Worm (Caenorhabditis elegans) whole organism, L2 larva: Measurements from ENCODE around the gene srj-40.

ENCODE experiments used
- C34F6.9 ChIP-seq: fragments of 150-350 bp; optimal IDR thresholded peaks from 2 replicates; lab custom pipeline; 2014; ENCODE audit warnings: missing biosample characterization, missing genetic modification characterization
- F13H6.1 ChIP-seq: sonication (generic microtip); optimal IDR thresholded peaks from 2 replicates; lab custom pipeline; 2016; ENCODE audit warnings: missing genetic modification characterization, missing compliant biosample characterization
- Y55F3AM.14 ChIP-seq: fragments of 200-800 bp; sonication (Bioruptor generic); optimal IDR thresholded peaks from 2 replicates; lab custom pipeline; 2018; ENCODE audit warnings: mild to moderate bottlenecking, missing genetic modification characterization, missing compliant biosample characterization
- ama-1 ChIP-seq: fragments of 150-350 bp; optimal IDR thresholded peaks from 2 replicates; lab custom pipeline; 2018; ENCODE audit warnings: inconsistent platforms
- blmp-1 ChIP-seq: sonication (generic microtip); optimal IDR thresholded peaks from 2 replicates; lab custom pipeline; 2017; ENCODE audit warnings: missing genetic modification characterization, mild to moderate bottlenecking, missing compliant biosample characterization, antibody characterized with exemption, moderate library complexity; ENCODE audit not compliant: insufficient read depth
- ceh-82 ChIP-seq: fragments of 150-350 bp; optimal IDR thresholded peaks from 2 replicates; lab custom pipeline; 2014; ENCODE audit warnings: missing biosample characterization, missing genetic modification characterization
- dmd-4 ChIP-seq: sonication (generic microtip); optimal IDR thresholded peaks from 2 replicates; lab custom pipeline; 2017; ENCODE audit warnings: missing biosample characterization, missing genetic modification characterization
- egl-27 ChIP-seq: sonication (generic microtip); optimal IDR thresholded peaks from 3 replicates; lab custom pipeline; 2017; ENCODE audit warnings: missing biosample characterization, missing genetic modification reagents, missing genetic modification characterization
- elt-1 ChIP-seq: fragments of 150-350 bp; optimal IDR thresholded peaks from 2 replicates; lab custom pipeline; 2014; ENCODE audit warnings: missing biosample characterization, missing genetic modification characterization
- gmeb-1 ChIP-seq: fragments of 150-350 bp; optimal IDR thresholded peaks from 2 replicates; lab custom pipeline; 2014; ENCODE audit warnings: missing biosample characterization, missing genetic modification characterization
- lin-11 ChIP-seq: fragments of 150-350 bp; sonication (generic microtip); optimal IDR thresholded peaks from 2 replicates; lab custom pipeline; 2014; ENCODE audit warnings: missing biosample characterization, missing genetic modification characterization, inconsistent platforms, mixed read lengths
- lin-13 ChIP-seq: fragments of 150-350 bp; optimal IDR thresholded peaks from 2 replicates; lab custom pipeline; 2014; ENCODE audit warnings: missing biosample characterization, missing genetic modification reagents, missing genetic modification characterization
- lin-39 ChIP-seq: fragments of 150-350 bp; optimal IDR thresholded peaks from 2 replicates; lab custom pipeline; 2014; ENCODE audit warnings: missing biosample characterization, missing genetic modification reagents, missing genetic modification characterization
- lsy-2 ChIP-seq, 2 experiments: fragments of 150-350 bp in 1 of 2; sonication (generic microtip) in 1 of 2; optimal IDR thresholded peaks; 2 replicates each; lab custom pipeline; 2014 to 2017; ENCODE audit warnings: missing biosample characterization in 2 of 2, missing genetic modification characterization in 2 of 2
- mab-5 ChIP-seq: fragments of 150-350 bp; optimal IDR thresholded peaks from 2 replicates; lab custom pipeline; 2014; ENCODE audit warnings: missing biosample characterization, missing genetic modification characterization
- mdl-1 ChIP-seq, 2 experiments: fragments of 150-350 bp in 1 of 2; sonication (generic microtip) in 1 of 2; optimal IDR thresholded peaks; 2 replicates each; lab custom pipeline; 2017; ENCODE audit warnings: missing biosample characterization in 2 of 2, missing genetic modification characterization in 2 of 2
- nhr-10 ChIP-seq: sonication (generic microtip); optimal IDR thresholded peaks from 2 replicates; lab custom pipeline; 2017; ENCODE audit warnings: missing biosample characterization, missing genetic modification characterization
- nhr-11 ChIP-seq: fragments of 150-350 bp; optimal IDR thresholded peaks from 2 replicates; lab custom pipeline; 2014; ENCODE audit warnings: missing biosample characterization, missing genetic modification characterization
- nhr-12 ChIP-seq: fragments of 150-350 bp; optimal IDR thresholded peaks from 2 replicates; lab custom pipeline; 2014; ENCODE audit warnings: missing biosample characterization, missing genetic modification characterization
- nhr-129 ChIP-seq: fragments of 150-350 bp; optimal IDR thresholded peaks from 2 replicates; lab custom pipeline; 2014; ENCODE audit warnings: missing biosample characterization, missing genetic modification characterization
- nhr-21 ChIP-seq: fragments of 150-350 bp; optimal IDR thresholded peaks from 2 replicates; lab custom pipeline; 2014; ENCODE audit warnings: missing biosample characterization, missing genetic modification characterization
- nhr-237 ChIP-seq: fragments of 150-350 bp; optimal IDR thresholded peaks from 2 replicates; lab custom pipeline; 2014; ENCODE audit warnings: missing biosample characterization, missing genetic modification characterization
- nhr-25 ChIP-seq: fragments of 150-350 bp; sonication (generic microtip); optimal IDR thresholded peaks from 3 replicates; lab custom pipeline; 2014; ENCODE audit warnings: missing biosample characterization, missing genetic modification characterization
- sem-4 ChIP-seq: fragments of 150-350 bp; optimal IDR thresholded peaks from 2 replicates; lab custom pipeline; 2014; ENCODE audit warnings: missing biosample characterization, missing genetic modification reagents, missing genetic modification characterization
- skn-1 ChIP-seq: sonication (generic microtip); optimal IDR thresholded peaks from 2 replicates; lab custom pipeline; 2017; ENCODE audit warnings: missing biosample characterization, missing genetic modification characterization
- sma-3 ChIP-seq: sonication (generic microtip); optimal IDR thresholded peaks from 2 replicates; lab custom pipeline; 2016; ENCODE audit warnings: missing genetic modification reagents, missing genetic modification characterization, missing compliant biosample characterization
- snpc-4 ChIP-seq: fragments of 150-350 bp; optimal IDR thresholded peaks from 2 replicates; lab custom pipeline; 2014; ENCODE audit warnings: missing biosample characterization, missing genetic modification characterization
- unc-39 ChIP-seq: fragments of 150-350 bp; optimal IDR thresholded peaks from 2 replicates; lab custom pipeline; 2014; ENCODE audit warnings: missing biosample characterization, missing genetic modification characterization
- unc-55 ChIP-seq: fragments of 150-350 bp; sonication (generic microtip); optimal IDR thresholded peaks from 3 replicates; lab custom pipeline; 2014; ENCODE audit warnings: missing biosample characterization, missing genetic modification reagents, missing genetic modification characterization
- zag-1 ChIP-seq: fragments of 150-350 bp; optimal IDR thresholded peaks from 2 replicates; lab custom pipeline; 2014; ENCODE audit warnings: missing biosample characterization, missing genetic modification characterization
- ztf-1 ChIP-seq: fragments of 200-800 bp; sonication (Bioruptor generic); conservative IDR thresholded peaks from 2 replicates; pipeline ENCODE4 v1.3.6; 2022; ENCODE audit warnings: missing genetic modification characterization, missing compliant biosample characterization
- ztf-11 ChIP-seq: sonication (generic microtip); optimal IDR thresholded peaks from 2 replicates; lab custom pipeline; 2017; ENCODE audit warnings: missing biosample characterization, missing genetic modification characterization
- ztf-4 ChIP-seq: fragments of 150-350 bp; optimal IDR thresholded peaks from 2 replicates; lab custom pipeline; 2014; ENCODE audit warnings: missing biosample characterization, missing genetic modification characterization

srj-40 gene

ce11 chrV:4080546-4080945, 21.1 kb upstream of the srj-40 start:
- TF ChIP-seq Y55F3AM.14 (no peak), nhr-21 (tag; lab: Kevin White, UChicago) (no peak), zag-1 (tag; lab: Kevin White, UChicago) (no peak)

ce11 chrV:4081283-4081682, 20.4 kb upstream of the srj-40 start, which contains the start of gene srh-211:
Gene srh-211 (minus strand): TSS chrV:4081383.
- no peak for TF ChIP-seq nhr-10 (tag; lab: Kevin White, UChicago)
- TF ChIP-seq, all 48 proteins: peak for 0

DNA sequence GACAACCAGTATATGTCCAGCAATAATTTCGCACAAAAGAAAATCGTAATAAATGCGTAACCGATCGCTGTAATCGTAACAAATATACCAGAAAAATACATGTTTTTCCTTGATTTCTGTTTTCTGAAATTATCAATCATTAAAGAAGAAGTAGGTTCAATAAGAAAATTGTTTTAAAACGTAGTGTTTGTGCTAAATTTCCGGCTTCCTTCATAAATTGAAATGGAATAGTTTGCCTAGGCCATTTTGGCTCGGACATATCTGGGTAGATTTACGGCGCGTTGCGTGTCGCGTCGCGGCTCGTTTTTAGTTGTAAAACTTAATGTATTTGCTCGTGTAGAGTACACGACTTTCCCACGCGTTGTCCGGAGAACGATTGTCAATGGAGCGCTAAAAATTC, 18.7 kb upstream of the srj-40 start, which contains the start of gene F38H12.5:
TSS of gene F38H12.5 (minus strand) at position 101 of the 400 bp plus-strand sequence.
- TF ChIP-seq nhr-129 (no peak), dmd-4 (tag; lab: Kevin White, UChicago) (no peak), C34F6.9 (tag; lab: Kevin White, UChicago) (no peak)

DNA sequence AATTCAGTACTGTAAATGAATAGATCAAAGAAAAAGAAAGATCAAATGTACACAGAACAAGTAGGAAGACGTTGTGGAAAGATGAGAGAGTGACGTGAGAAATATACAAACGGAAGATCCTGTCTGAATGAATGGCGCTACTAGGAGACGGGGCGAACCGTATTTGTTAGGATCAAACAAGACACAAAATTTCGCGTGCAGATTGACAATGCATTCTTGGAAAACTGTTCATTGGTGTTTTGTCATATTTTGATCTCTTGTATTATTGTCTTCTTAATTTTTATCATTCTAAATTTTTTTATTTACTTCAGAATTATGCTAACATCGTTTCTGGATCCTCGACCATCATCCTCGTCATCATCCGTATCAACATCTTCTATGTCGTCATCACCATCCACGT, 6.9 kb upstream of the srj-40 start, which contains the start of gene nhr-181:
TSS of gene nhr-181 (plus strand) at position 301 of the 400 bp plus-strand sequence.
- TF ChIP-seq blmp-1 (tag; lab: Kevin White, UChicago) (no peak), elt-1 (tag; lab: Kevin White, UChicago) (no peak), egl-27 (no peak), unc-39 (tag; lab: Kevin White, UChicago) (no peak), lin-11 (tag; lab: Kevin White, UChicago) (no peak)

ce11 chrV:4104298-4104697, 2.6 kb downstream of the srj-40 start, which contains the start of gene srj-39:
Gene srj-39 (plus strand): TSS chrV:4104598.
- TF ChIP-seq nhr-10 (tag; lab: Kevin White, UChicago) (no peak), dmd-4 (tag; lab: Kevin White, UChicago) (no peak), nhr-237 (tag; lab: Kevin White, UChicago) (no peak), skn-1 (tag; lab: Kevin White, UChicago) (no peak), F13H6.1 (tag; lab: Kevin White, UChicago) (no peak), gmeb-1 (no peak), snpc-4 (tag; lab: Kevin White, UChicago) (no peak), mdl-1 (tag; optimal IDR thresholded peaks at IDR 0.05; lab: Kevin White, UChicago) (no peak), nhr-11 (no peak), sma-3 (no peak), nhr-129 (no peak), elt-1 (tag; lab: Kevin White, UChicago) (no peak), lin-13 (GFP tag; lab: Kevin White, UChicago) (no peak)

ce11 chrV:4106688-4107087, 5.0 kb downstream of the srj-40 start:
- no peak for TF ChIP-seq lin-39 (tag; lab: Kevin White, UChicago)
- TF ChIP-seq, all 48 proteins: peak for 0

DNA sequence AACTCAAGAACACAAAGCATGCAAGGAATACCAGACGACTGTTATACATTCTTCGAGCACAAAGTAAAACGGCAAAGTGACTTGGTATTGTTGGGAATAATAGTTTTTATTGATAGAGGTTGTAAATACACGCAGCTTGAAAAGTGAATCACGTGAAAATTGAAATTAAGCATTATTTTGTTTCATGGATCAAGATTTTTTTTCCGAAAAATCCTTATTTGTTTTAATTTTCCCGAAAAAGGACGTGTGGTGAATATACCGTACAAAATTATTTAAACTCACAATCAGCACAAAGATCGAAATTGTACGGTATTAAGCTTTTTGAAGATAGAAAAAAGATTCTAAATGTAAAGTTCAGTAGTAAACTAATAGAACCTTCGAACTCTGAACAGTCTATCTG, 8.2 kb downstream of the srj-40 start, which contains the start of gene clc-18:
TSS of gene clc-18 (minus strand) at position 101 of the 400 bp plus-strand sequence.
- TF ChIP-seq sma-3 (no peak), lin-39 (tag; lab: Kevin White, UChicago) (no peak), ztf-11 (tag; lab: Kevin White, UChicago) (no peak)

- no peak for TF ChIP-seq F13H6.1 (tag; lab: Kevin White, UChicago)
- no peak for TF ChIP-seq elt-1 (tag; lab: Kevin White, UChicago)
- no peak for TF ChIP-seq lin-11 (tag; lab: Kevin White, UChicago)
- TF ChIP-seq mab-5 = no peak
Measured at ce11 chrV:4112516-4112915, 10.8 kb downstream of the srj-40 start, which contains the start of gene srw-134. Gene srw-134 (minus strand): TSS chrV:4112616.

DNA sequence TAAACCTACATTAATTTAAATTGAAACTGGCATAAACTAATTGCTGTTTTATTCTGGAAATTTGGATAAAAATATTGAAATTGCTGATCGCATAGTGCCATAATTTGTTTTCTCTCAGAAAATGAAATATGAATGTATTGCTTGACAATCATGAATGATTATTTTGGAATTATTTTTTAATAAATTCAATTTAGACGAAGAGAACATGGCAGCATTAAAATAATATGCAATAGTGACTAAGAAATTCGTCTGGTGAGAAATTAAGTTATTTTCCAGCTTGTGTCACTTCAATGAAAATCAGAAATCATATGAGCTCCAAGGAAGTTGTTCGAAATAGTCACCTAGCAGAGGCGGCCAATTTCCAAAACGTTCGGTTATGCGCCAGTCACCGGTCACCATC, 13.0 kb downstream of the srj-40 start, which contains the start of gene srw-133:
TSS of gene srw-133 (minus strand) at position 101 of the 400 bp plus-strand sequence.
- TF ChIP-seq sem-4 (tag; lab: Kevin White, UChicago) = no peak
- TF ChIP-seq unc-55 (GFP tag; lab: Kevin White, UChicago) = no peak
- no peak for TF ChIP-seq egl-27
- TF ChIP-seq dmd-4 (tag; lab: Kevin White, UChicago) = no peak
- TF ChIP-seq nhr-11 = no peak
- no peak for TF ChIP-seq skn-1 (tag; lab: Kevin White, UChicago)
- TF ChIP-seq elt-1 (tag; lab: Kevin White, UChicago) = no peak
- TF ChIP-seq C34F6.9 (tag; lab: Kevin White, UChicago) = no peak
- TF ChIP-seq ceh-82 = no peak
- TF ChIP-seq sma-3 = no peak
- TF ChIP-seq lsy-2 (tag; optimal IDR thresholded peaks at IDR 0.05; lab: Kevin White, UChicago) = no peak
- TF ChIP-seq zag-1 (tag; lab: Kevin White, UChicago) = no peak
- no peak for TF ChIP-seq nhr-25 (tag; lab: Kevin White, UChicago)
- TF ChIP-seq ztf-11 (tag; lab: Kevin White, UChicago) = no peak
- TF ChIP-seq ztf-4 (tag; lab: Kevin White, UChicago) = no peak
- TF ChIP-seq ztf-1 (GFP tag; lab: Robert Waterston, UW) = no peak
- no peak for TF ChIP-seq ama-1 (lab: Kevin White, UChicago)
- no peak for TF ChIP-seq snpc-4 (tag; lab: Kevin White, UChicago)
- no peak for TF ChIP-seq nhr-12
- TF ChIP-seq nhr-237 (tag; lab: Kevin White, UChicago) = no peak
- TF ChIP-seq, all 48 proteins: peak for 0
